Fruit fly (Drosophila melanogaster): ENCODE results near the gene CG10274.

DNA sequence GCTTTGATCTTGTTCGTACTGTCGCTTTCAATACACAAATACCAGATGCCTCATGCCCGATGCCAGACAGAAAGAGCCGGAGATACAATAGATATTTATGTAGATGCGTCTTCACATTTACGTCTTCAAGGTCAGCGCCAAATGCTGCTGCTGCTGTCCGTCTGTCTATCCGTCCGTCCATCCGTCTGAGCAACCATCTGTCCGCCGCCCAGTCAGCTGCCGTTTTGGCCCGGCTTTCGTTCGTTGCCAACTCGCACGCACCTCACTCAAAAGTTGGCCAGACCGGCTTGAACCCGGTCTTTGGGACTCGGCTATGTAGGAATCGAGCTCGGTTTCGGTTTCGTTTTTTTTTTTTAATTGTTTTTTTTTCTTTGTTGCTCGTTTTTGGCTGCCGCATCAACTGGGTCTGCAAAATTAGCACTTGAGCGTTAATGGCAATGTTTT, 26.7 kb downstream of the CG10274 start:
- no peak for TF ChIP-seq rn (GFP tag; IDR thresholded peaks at IDR 0.05)
- TF ChIP-seq fd96Ca (GFP tag; IDR thresholded peaks at IDR 0.05) = 0 out of 3 replicates have a peak, but pooled peaks have one; percentile 42
